Fruit fly (Drosophila melanogaster) S2 (cell line): ENCODE measurements around the gene Abd-B.

ENCODE experiments used
- CG8478 ChIP-seq: fragments of >200 bp; optimal IDR thresholded peaks from 2 replicates; lab custom pipeline; 2018
- CTCF ChIP-seq, 2 experiments: fragments of >200 bp; optimal IDR thresholded peaks; 2 replicates each; lab custom pipeline; 2018

DNA sequence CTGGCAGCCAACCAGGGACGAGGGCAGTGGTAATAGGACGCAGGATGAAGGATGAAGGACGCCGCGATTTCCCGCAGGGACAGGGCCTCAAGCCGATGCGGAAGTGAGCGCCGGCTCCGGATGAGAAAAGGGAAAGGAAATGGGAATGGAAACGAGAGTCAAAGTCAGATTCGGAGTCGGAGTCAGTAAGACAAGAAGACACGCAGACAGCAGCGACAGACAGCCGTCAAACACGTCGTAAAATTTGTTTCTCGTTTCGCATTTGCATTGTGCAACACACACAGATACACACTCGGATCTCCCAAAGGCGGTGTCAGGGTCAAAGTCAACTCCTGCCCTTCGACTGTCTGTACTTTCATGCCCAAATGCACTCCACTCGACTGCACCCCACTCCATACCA lies 35.7 kb downstream of the Abd-B start:
- TF ChIP-seq CG8478, result no peak
- TF ChIP-seq CTCF (optimal IDR thresholded peaks at IDR 0.05; lab: Kevin White, UChicago), result no peak
